Fruit fly (Drosophila melanogaster) whole organism, embryonic: ENCODE results near the gene scyl.

Experiments
- ATbp ChIP-seq: fragments of 200-800 bp; sonication (Bioruptor generic); optimal IDR thresholded peaks from 2 replicates; lab custom pipeline; 2017; ENCODE audit warnings: missing biosample characterization, mild to moderate bottlenecking, missing genetic modification characterization, missing genetic modification reagents
- Bdp1 ChIP-seq: fragments of 200-800 bp; sonication (Bioruptor generic); optimal IDR thresholded peaks from 3 replicates; lab custom pipeline; 2016; ENCODE audit warnings: missing biosample characterization, missing genetic modification characterization
- CG1024 ChIP-seq: fragments of 200-800 bp; sonication (Bioruptor generic); IDR thresholded peaks from 2 replicates; pipeline ENCODE4 v1.3.6; 2022; ENCODE audit warnings: missing biosample characterization, missing genetic modification characterization
- CG10366 ChIP-seq: fragments of 200-800 bp; sonication (Bioruptor generic); IDR thresholded peaks from 2 replicates; pipeline ENCODE4 v1.3.6; 2022; ENCODE audit warnings: missing biosample characterization, missing genetic modification characterization
- CG11504 ChIP-seq: fragments of 200-800 bp; sonication (Bioruptor generic); optimal IDR thresholded peaks from 3 replicates; lab custom pipeline; 2019; ENCODE audit warnings: missing biosample characterization, mild to moderate bottlenecking, missing genetic modification characterization, moderate library complexity
- CG12391 ChIP-seq: fragments of 200-800 bp; sonication (Bioruptor generic); optimal IDR thresholded peaks from 3 replicates; lab custom pipeline; 2018; ENCODE audit warnings: missing biosample characterization, mild to moderate bottlenecking, missing genetic modification characterization, moderate library complexity
- CG14667 ChIP-seq: fragments of 200-800 bp; sonication (Bioruptor generic); IDR thresholded peaks from 2 replicates; pipeline ENCODE4 v1.3.6; 2022; ENCODE audit warnings: missing biosample characterization, missing genetic modification characterization
- CG14710 ChIP-seq: fragments of 200-800 bp; sonication (Bioruptor generic); optimal IDR thresholded peaks from 3 replicates; lab custom pipeline; 2019; ENCODE audit warnings: missing biosample characterization, mild to moderate bottlenecking, missing genetic modification characterization, moderate library complexity
- CG15073 ChIP-seq: fragments of 200-800 bp; sonication (Bioruptor generic); optimal IDR thresholded peaks from 2 replicates; lab custom pipeline; 2016; ENCODE audit warnings: missing biosample characterization, missing genetic modification characterization
- CG17829 ChIP-seq: fragments of 200-800 bp; optimal IDR thresholded peaks from 2 replicates; lab custom pipeline; 2019; ENCODE audit warnings: missing biosample characterization, mild to moderate bottlenecking, missing genetic modification characterization, moderate library complexity
- CG18476 ChIP-seq: fragments of 200-800 bp; sonication (Bioruptor generic); optimal IDR thresholded peaks from 2 replicates; lab custom pipeline; 2016; ENCODE audit warnings: missing biosample characterization, mild to moderate bottlenecking, missing genetic modification characterization
- CG18619 ChIP-seq: fragments of 200-800 bp; sonication (Bioruptor generic); optimal IDR thresholded peaks from 3 replicates; lab custom pipeline; 2017; ENCODE audit warnings: missing biosample characterization, mild to moderate bottlenecking, missing genetic modification characterization
- CG2712 ChIP-seq: fragments of 200-800 bp; optimal IDR thresholded peaks from 3 replicates; lab custom pipeline; 2019; ENCODE audit warnings: missing biosample characterization, mild to moderate bottlenecking, missing genetic modification characterization, moderate library complexity
- CG3281 ChIP-seq: fragments of 200-800 bp; sonication (Bioruptor generic); optimal IDR thresholded peaks from 3 replicates; lab custom pipeline; 2017; ENCODE audit warnings: missing biosample characterization, mild to moderate bottlenecking, missing genetic modification characterization
- CG34224 ChIP-seq: fragments of 200-800 bp; sonication (Bioruptor generic); IDR thresholded peaks from 3 replicates; pipeline ENCODE4 v1.3.6; 2022; ENCODE audit warnings: missing biosample characterization, missing genetic modification characterization; ENCODE audit not compliant: partially characterized antibody
- CG34376 ChIP-seq: fragments of 200-800 bp; sonication (Bioruptor generic); optimal IDR thresholded peaks from 2 replicates; lab custom pipeline; 2018; ENCODE audit warnings: missing biosample characterization, mild to moderate bottlenecking, missing genetic modification characterization
- CG6254 ChIP-seq: fragments of 200-800 bp; sonication (Bioruptor generic); optimal IDR thresholded peaks from 3 replicates; lab custom pipeline; 2017; ENCODE audit warnings: mild to moderate bottlenecking, missing biosample characterization, missing genetic modification reagents, missing genetic modification characterization
- CG8388 ChIP-seq: fragments of 200-800 bp; sonication (Bioruptor generic); optimal IDR thresholded peaks from 2 replicates; lab custom pipeline; 2019; ENCODE audit warnings: missing biosample characterization, mild to moderate bottlenecking, missing genetic modification characterization, moderate library complexity
- CG8478 ChIP-seq: fragments of >200 bp; optimal IDR thresholded peaks from 2 replicates; lab custom pipeline; 2018
- CHES-1-like ChIP-seq: fragments of 200-800 bp; sonication (Bioruptor generic); optimal IDR thresholded peaks from 2 replicates; lab custom pipeline; 2016; ENCODE audit warnings: missing biosample characterization, missing genetic modification characterization
- Dek ChIP-seq: fragments of 200-800 bp; sonication (Bioruptor generic); optimal IDR thresholded peaks from 3 replicates; lab custom pipeline; 2019; ENCODE audit warnings: missing biosample characterization, mild to moderate bottlenecking, missing genetic modification characterization, moderate library complexity
- Dfd ChIP-seq, 2 experiments: fragments of >200 bp; optimal IDR thresholded peaks; 2 replicates each; lab custom pipeline; 2017; ENCODE audit warnings: missing biosample characterization in 2 of 2, missing genetic modification characterization in 2 of 2
- Elba2 ChIP-seq: fragments of 200-800 bp; sonication (Bioruptor generic); optimal IDR thresholded peaks from 3 replicates; lab custom pipeline; 2016; ENCODE audit warnings: missing biosample characterization, missing genetic modification characterization
- HHEX ChIP-seq: fragments of 200-800 bp; sonication (Bioruptor generic); optimal IDR thresholded peaks from 3 replicates; lab custom pipeline; 2017; ENCODE audit warnings: missing biosample characterization, mild to moderate bottlenecking, missing genetic modification characterization, missing genetic modification reagents
- Hand ChIP-seq: fragments of 200-800 bp; sonication (Bioruptor generic); optimal IDR thresholded peaks from 2 replicates; lab custom pipeline; 2017; ENCODE audit warnings: mild to moderate bottlenecking, missing biosample characterization, missing genetic modification reagents, missing genetic modification characterization
- Jarid2 ChIP-seq: fragments of 200-800 bp; sonication (Bioruptor generic); optimal IDR thresholded peaks from 3 replicates; lab custom pipeline; 2017; ENCODE audit warnings: mild to moderate bottlenecking, missing biosample characterization, missing genetic modification reagents, missing genetic modification characterization
- Lhr ChIP-seq: fragments of 200-800 bp; sonication (Bioruptor generic); optimal IDR thresholded peaks from 3 replicates; lab custom pipeline; 2017; ENCODE audit warnings: mild to moderate bottlenecking, missing biosample characterization, missing genetic modification reagents, missing genetic modification characterization
- Max ChIP-seq: fragments of 200-800 bp; sonication (Bioruptor generic); optimal IDR thresholded peaks from 2 replicates; lab custom pipeline; 2016; ENCODE audit warnings: missing biosample characterization, mild to moderate bottlenecking, missing genetic modification characterization
- Oli ChIP-seq: fragments of 200-800 bp; sonication (Bioruptor generic); optimal IDR thresholded peaks from 2 replicates; lab custom pipeline; 2018; ENCODE audit warnings: missing biosample characterization, mild to moderate bottlenecking, missing genetic modification characterization, moderate library complexity
- Poxn ChIP-seq: fragments of 200-800 bp; sonication (Bioruptor generic); IDR thresholded peaks from 2 replicates; pipeline ENCODE4 v1.3.6; 2022; ENCODE audit warnings: missing biosample characterization, missing genetic modification characterization
- Ssrp ChIP-seq: fragments of 200-800 bp; sonication (Bioruptor generic); optimal IDR thresholded peaks from 2 replicates; lab custom pipeline; 2018; ENCODE audit warnings: missing biosample characterization, mild to moderate bottlenecking, missing genetic modification characterization, moderate library complexity
- bigmax ChIP-seq: fragments of 200-800 bp; sonication (Bioruptor generic); optimal IDR thresholded peaks from 2 replicates; lab custom pipeline; 2018; ENCODE audit warnings: missing biosample characterization, mild to moderate bottlenecking, missing genetic modification characterization
- caup ChIP-seq: fragments of 200-800 bp; sonication (Bioruptor generic); optimal IDR thresholded peaks from 3 replicates; lab custom pipeline; 2017; ENCODE audit warnings: missing biosample characterization, mild to moderate bottlenecking, missing genetic modification characterization, moderate library complexity; ENCODE audit not compliant: severe bottlenecking
- chif ChIP-seq, 2 experiments: fragments of 200-800 bp; sonication (Bioruptor generic); optimal IDR thresholded peaks; 3 replicates each; lab custom pipeline; 2016; ENCODE audit warnings: missing biosample characterization in 2 of 2, missing genetic modification characterization in 2 of 2
- cwo ChIP-seq: fragments of 200-800 bp; sonication (Bioruptor generic); optimal IDR thresholded peaks from 3 replicates; lab custom pipeline; 2017; ENCODE audit warnings: missing biosample characterization, missing genetic modification characterization, mild to moderate bottlenecking, moderate library complexity, missing genetic modification reagents
- dmrt11E ChIP-seq: fragments of 200-800 bp; sonication (Bioruptor generic); optimal IDR thresholded peaks from 3 replicates; lab custom pipeline; 2018; ENCODE audit warnings: missing biosample characterization, mild to moderate bottlenecking, missing genetic modification characterization, moderate library complexity
- dysf ChIP-seq: fragments of 200-800 bp; sonication (Bioruptor generic); IDR thresholded peaks from 3 replicates; pipeline ENCODE4 v1.3.6; 2022; ENCODE audit warnings: missing biosample characterization, missing genetic modification characterization
- gem ChIP-seq: fragments of 200-800 bp; sonication (Bioruptor generic); optimal IDR thresholded peaks from 2 replicates; lab custom pipeline; 2019; ENCODE audit warnings: missing biosample characterization, mild to moderate bottlenecking, missing genetic modification characterization, moderate library complexity
- hkb ChIP-seq, 2 experiments: fragments of 200-800 bp in 1 of 2; fragments of >200 bp in 1 of 2; sonication (Bioruptor generic) in 1 of 2; IDR thresholded peaks in 1 of 2; optimal IDR thresholded peaks in 1 of 2; 2 replicates each; pipeline versions ENCODE4 v1.3.6 to Lab custom; 2017 to 2022; ENCODE audit warnings: missing biosample characterization in 1 of 2, missing genetic modification characterization in 1 of 2
- lilli ChIP-seq: fragments of 200-800 bp; sonication (Bioruptor generic); optimal IDR thresholded peaks from 3 replicates; lab custom pipeline; 2016; ENCODE audit warnings: missing biosample characterization, missing genetic modification characterization
- nmo ChIP-seq: fragments of 200-800 bp; sonication (Bioruptor generic); optimal IDR thresholded peaks from 2 replicates; lab custom pipeline; 2018; ENCODE audit warnings: missing biosample characterization, mild to moderate bottlenecking, missing genetic modification characterization, moderate library complexity
- oc ChIP-seq: fragments of 200-800 bp; sonication (Bioruptor generic); optimal IDR thresholded peaks from 2 replicates; lab custom pipeline; 2018; ENCODE audit warnings: missing biosample characterization, mild to moderate bottlenecking, missing genetic modification characterization, moderate library complexity
- ro ChIP-seq: fragments of 200-800 bp; sonication (Bioruptor generic); IDR thresholded peaks from 2 replicates; pipeline ENCODE4 v1.3.6; 2022; ENCODE audit warnings: missing biosample characterization, missing genetic modification characterization
- slbo ChIP-seq: fragments of 200-800 bp; sonication (Bioruptor generic); IDR thresholded peaks from 2 replicates; pipeline ENCODE4 v1.3.6; 2022; ENCODE audit warnings: missing biosample characterization, missing genetic modification characterization
- slou ChIP-seq: fragments of 200-800 bp; sonication (Bioruptor generic); optimal IDR thresholded peaks from 3 replicates; lab custom pipeline; 2016; ENCODE audit warnings: missing biosample characterization, missing genetic modification characterization
- sqz ChIP-seq: fragments of 200-800 bp; sonication (Bioruptor generic); optimal IDR thresholded peaks from 3 replicates; lab custom pipeline; 2018; ENCODE audit warnings: missing biosample characterization, mild to moderate bottlenecking, missing genetic modification characterization
- tap ChIP-seq: fragments of 200-800 bp; optimal IDR thresholded peaks from 3 replicates; lab custom pipeline; 2019; ENCODE audit warnings: missing biosample characterization, mild to moderate bottlenecking, missing genetic modification characterization, moderate library complexity
- zen2 ChIP-seq: fragments of 200-800 bp; sonication (Bioruptor generic); IDR thresholded peaks from 3 replicates; pipeline ENCODE4 v1.3.6; 2022; ENCODE audit warnings: missing biosample characterization, missing genetic modification characterization; ENCODE audit not compliant: partially characterized antibody
- zfh2 ChIP-seq: fragments of 200-800 bp; sonication (Bioruptor generic); optimal IDR thresholded peaks from 2 replicates; lab custom pipeline; 2016; ENCODE audit warnings: missing biosample characterization, missing genetic modification characterization

The scyl gene

DNA sequence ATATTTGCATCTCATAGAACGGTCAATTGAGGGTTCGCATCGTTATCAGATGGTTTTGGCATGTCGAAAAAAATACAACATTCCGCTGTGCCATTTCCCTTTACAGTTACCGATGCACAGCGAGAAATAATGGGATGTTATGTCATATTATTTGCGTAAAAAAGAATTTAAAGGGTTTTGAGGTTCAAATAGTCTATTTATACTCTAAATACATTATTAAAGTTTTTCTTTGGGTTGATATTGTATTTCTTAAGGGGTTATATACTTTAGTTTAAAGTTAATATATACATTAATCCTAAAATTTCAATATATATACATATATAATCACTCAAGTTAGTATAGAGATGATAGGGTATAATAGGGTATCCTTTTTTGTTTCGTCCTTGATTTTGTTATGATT lies 50.8 kb downstream of the scyl start (continued):
- TF ChIP-seq CG34224: no peak
- TF ChIP-seq gem (tag; lab: Kevin White, UChicago): peak; percentile 64
- TF ChIP-seq Oli (tag; lab: Kevin White, UChicago): peak; percentile 33
- no peak for TF ChIP-seq tap (tag; lab: Kevin White, UChicago)
- no peak for TF ChIP-seq ATbp (GFP tag; lab: Kevin White, UChicago)
- TF ChIP-seq lilli (GFP tag; lab: Kevin White, UChicago): no peak
- peak; percentile 33; the same call in 1 of the 3 replicates for TF ChIP-seq dysf (GFP tag; lab: Robert Waterston, UW)
- no peak for TF ChIP-seq Dek
- TF ChIP-seq Jarid2: no peak
- TF ChIP-seq CG18476 (GFP tag; lab: Kevin White, UChicago): no peak
- TF ChIP-seq slbo: 0 out of 2 replicates have a peak, but pooled peaks have one; percentile 14
- no peak for TF ChIP-seq Dfd (GFP tag; optimal IDR thresholded peaks at IDR 0.05; lab: Kevin White, UChicago)
- no peak for TF ChIP-seq caup (GFP tag; lab: Kevin White, UChicago)
- peak; percentile 56 for TF ChIP-seq dmrt11E
- TF ChIP-seq CG18619 (GFP tag; lab: Kevin White, UChicago): no peak
- no peak for TF ChIP-seq CG8478 (lab: Kevin White, UChicago)
- TF ChIP-seq sqz (GFP tag; lab: Kevin White, UChicago): peak; percentile 12
- TF ChIP-seq CG3281 (GFP tag; lab: Kevin White, UChicago): no peak
- no peak for TF ChIP-seq Lhr
- no peak for TF ChIP-seq hkb (optimal IDR thresholded peaks at IDR 0.05; lab: Kevin White, UChicago)
- no peak for TF ChIP-seq hkb (GFP tag; IDR thresholded peaks at IDR 0.05; lab: Robert Waterston, UW)
- no peak for TF ChIP-seq zfh2 (GFP tag; lab: Kevin White, UChicago)
- TF ChIP-seq CG2712 (tag; lab: Kevin White, UChicago): peak; percentile 62
- TF ChIP-seq ro: no peak
- no peak for TF ChIP-seq CG1024 (GFP tag; lab: Robert Waterston, UW)
- TF ChIP-seq CG14667 (GFP tag; lab: Robert Waterston, UW): no peak
- TF ChIP-seq chif (GFP tag; optimal IDR thresholded peaks at IDR 0.05; lab: Kevin White, UChicago): no peak
- TF ChIP-seq Elba2 (GFP tag; lab: Kevin White, UChicago): no peak
- peak; percentile 32 for TF ChIP-seq CG12391 (tag; lab: Kevin White, UChicago)
- TF ChIP-seq CG8388 (GFP tag; lab: Kevin White, UChicago): peak; percentile 28
- TF ChIP-seq zen2: no peak
- TF ChIP-seq CG17829: peak; percentile 40
- no peak for TF ChIP-seq CG15073 (GFP tag; lab: Kevin White, UChicago)
- TF ChIP-seq slou: no peak

DNA sequence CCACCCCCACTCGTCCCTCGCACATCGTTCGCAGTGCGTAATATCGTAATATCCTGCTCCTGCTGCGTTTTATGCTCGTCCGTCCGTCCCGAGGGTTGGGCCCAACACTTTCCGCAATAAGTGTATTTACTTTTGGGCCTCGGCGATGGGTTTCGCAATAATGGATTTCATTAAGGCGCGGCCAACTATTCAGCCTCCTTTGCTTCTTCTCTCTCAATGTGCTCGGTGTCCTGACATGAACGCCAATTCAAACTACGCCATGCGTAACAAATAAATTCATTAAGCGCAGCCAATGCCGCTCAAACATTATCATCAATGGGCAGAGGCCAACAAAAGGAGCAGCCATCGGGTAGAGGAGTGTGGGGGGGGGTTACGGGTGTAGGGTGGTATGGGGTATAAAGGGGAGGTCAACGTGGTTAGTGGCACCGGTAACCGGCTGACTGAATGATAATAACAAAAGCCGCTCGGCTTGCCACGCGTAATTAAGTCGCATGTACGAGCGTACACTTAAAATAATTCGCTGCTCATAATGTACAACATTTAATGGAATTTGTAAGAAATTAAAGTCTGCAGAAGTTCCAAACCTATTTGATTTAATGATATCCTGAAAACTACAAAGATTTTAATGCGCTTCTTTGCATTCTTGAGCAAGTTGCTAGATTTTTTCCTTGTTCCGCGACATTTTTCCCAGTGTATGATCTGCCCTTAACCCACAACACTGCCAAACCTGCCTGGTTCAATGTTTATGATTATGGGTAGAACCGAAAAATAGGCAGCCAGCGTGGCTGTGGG lies 51.5 kb downstream of the scyl start:
- TF ChIP-seq CG11504: peak; percentile 55
- peak; percentile 29 for TF ChIP-seq CG3281 (GFP tag; lab: Kevin White, UChicago)
- TF ChIP-seq CG10366 (GFP tag; lab: Robert Waterston, UW): peak; percentile 22; the same call in 1 of the 2 replicates
- peak; percentile 12 for TF ChIP-seq Bdp1 (GFP tag; lab: Kevin White, UChicago)
- no peak for TF ChIP-seq CG34376 (GFP tag; lab: Kevin White, UChicago)
- no peak for TF ChIP-seq bigmax (GFP tag; lab: Kevin White, UChicago)
- TF ChIP-seq Hand: peak; percentile 45
- peak; percentile 45 for TF ChIP-seq CG14710 (tag; lab: Kevin White, UChicago)
- peak; percentile 25 for TF ChIP-seq CG6254 (GFP tag; lab: Kevin White, UChicago)
- TF ChIP-seq oc (tag; lab: Kevin White, UChicago): no peak
- no peak for TF ChIP-seq CHES-1-like (GFP tag; lab: Kevin White, UChicago)
- TF ChIP-seq HHEX (GFP tag; lab: Kevin White, UChicago): peak; percentile 35
- TF ChIP-seq sqz (GFP tag; lab: Kevin White, UChicago): no peak
- 0 out of 2 replicates have a peak, but pooled peaks have one; percentile 9 for TF ChIP-seq Poxn (GFP tag; lab: Robert Waterston, UW)
- peak; percentile 39 for TF ChIP-seq Ssrp
- TF ChIP-seq nmo: peak; percentile 62
- peak; percentile 64 for TF ChIP-seq gem (tag; lab: Kevin White, UChicago)
- TF ChIP-seq cwo (GFP tag; lab: Kevin White, UChicago): peak; percentile 21
- TF ChIP-seq Max (GFP tag; lab: Kevin White, UChicago): no peak
